Comparison of ENCODE assay signal across 8 worm cellular contexts in genomic region chrIII:4018095-4018498, ce11.
TF ChIP-seq lines count a peak whose summit lies in the region.

No protein-coding gene starts in this region.

TF ChIP-seq in whole organism, L1 larva, 84 proteins besides CTCF, POLR2A, EP300 and RAD21 (continues in another document):
- TF ChIP-seq lin-39 (tag; optimal IDR thresholded peaks at IDR 0.05; lab: Kevin White, UChicago) (no peak), unc-30 (tag; optimal IDR thresholded peaks at IDR 0.05; lab: Kevin White, UChicago) (no peak), dpl-1 (GFP tag; optimal IDR thresholded peaks at IDR 0.05; lab: Kevin White, UChicago) (peak in 2 of 3 experiments; percentile 40 to 48), C16A3.4 (tag; optimal IDR thresholded peaks at IDR 0.05; lab: Kevin White, UChicago) (peak; percentile 4), nhr-84 (tag; optimal IDR thresholded peaks at IDR 0.05; lab: Kevin White, UChicago) (no peak), nhr-237 (tag; optimal IDR thresholded peaks at IDR 0.05; lab: Kevin White, UChicago) (peak; percentile 10), C04F5.9 (tag; optimal IDR thresholded peaks at IDR 0.05; lab: Kevin White, UChicago) (no peak), lin-15B (tag; optimal IDR thresholded peaks at IDR 0.05; lab: Kevin White, UChicago) (no peak), hpl-2 (GFP tag; optimal IDR thresholded peaks at IDR 0.05; lab: Kevin White, UChicago) (peak; percentile 60), fkh-10 (GFP tag; optimal IDR thresholded peaks at IDR 0.05; lab: Kevin White, UChicago) (peak; percentile 1), nhr-20 (tag; optimal IDR thresholded peaks at IDR 0.05; lab: Kevin White, UChicago) (no peak), sox-4 (tag; optimal IDR thresholded peaks at IDR 0.05; lab: Kevin White, UChicago) (no peak)

TF ChIP-seq in whole organism, L2 larva, 48 proteins besides CTCF, POLR2A, EP300 and RAD21 (continues in another document):
- TF ChIP-seq lin-39 (tag; optimal IDR thresholded peaks at IDR 0.05; lab: Kevin White, UChicago) (peak; percentile 56), unc-62 (GFP tag; optimal IDR thresholded peaks at IDR 0.05; lab: Kevin White, UChicago) (no peak), ztf-4 (tag; optimal IDR thresholded peaks at IDR 0.05; lab: Kevin White, UChicago) (no peak), nhr-129 (tag; optimal IDR thresholded peaks at IDR 0.05; lab: Kevin White, UChicago) (peak; percentile 85), crh-2 (tag; optimal IDR thresholded peaks at IDR 0.05; lab: Kevin White, UChicago) (peak; percentile 4), snpc-4 (tag; optimal IDR thresholded peaks at IDR 0.05; lab: Kevin White, UChicago) (peak; percentile 69), nhr-6 (tag; optimal IDR thresholded peaks at IDR 0.05; lab: Kevin White, UChicago) (peak; percentile 63), lin-11 (tag; optimal IDR thresholded peaks at IDR 0.05; lab: Kevin White, UChicago) (peak; percentile 51), sem-4 (tag; optimal IDR thresholded peaks at IDR 0.05; lab: Kevin White, UChicago) (peak; percentile 71), sma-9 (GFP tag; optimal IDR thresholded peaks at IDR 0.05; lab: Kevin White, UChicago) (peak; percentile 72), sma-9 (tag; optimal IDR thresholded peaks at IDR 0.05; lab: Kevin White, UChicago) (no peak), Y55F3AM.14 (GFP tag; optimal IDR thresholded peaks at IDR 0.05; lab: Kevin White, UChicago) (no peak)

TF ChIP-seq in whole organism, L3 larva, 47 proteins besides CTCF, POLR2A, EP300 and RAD21 (continues in another document):
- peak; percentile 47 for TF ChIP-seq lin-15B (tag; optimal IDR thresholded peaks at IDR 0.05; lab: Kevin White, UChicago)
- peak; percentile 67 for TF ChIP-seq hmg-11 (tag; optimal IDR thresholded peaks at IDR 0.05; lab: Kevin White, UChicago)
- TF ChIP-seq tbx-2 (tag; optimal IDR thresholded peaks at IDR 0.05; lab: Kevin White, UChicago): peak; percentile 2
- no peak for TF ChIP-seq jun-1 (tag; optimal IDR thresholded peaks at IDR 0.05; lab: Kevin White, UChicago)
- peak; percentile 7 for TF ChIP-seq unc-62 (GFP tag; optimal IDR thresholded peaks at IDR 0.05; lab: Kevin White, UChicago)
- no peak for TF ChIP-seq mdl-1 (tag; optimal IDR thresholded peaks at IDR 0.05; lab: Kevin White, UChicago)
- peak; percentile 49 for TF ChIP-seq snpc-4 (tag; optimal IDR thresholded peaks at IDR 0.05; lab: Kevin White, UChicago)
- no peak for TF ChIP-seq lsy-12 (tag; optimal IDR thresholded peaks at IDR 0.05; lab: Kevin White, UChicago)
- TF ChIP-seq lin-39 (tag; optimal IDR thresholded peaks at IDR 0.05; lab: Kevin White, UChicago): peak; percentile 94
- TF ChIP-seq R02D3.7 (tag; optimal IDR thresholded peaks at IDR 0.05; lab: Kevin White, UChicago): peak; percentile 25
- TF ChIP-seq ceh-28 (tag; optimal IDR thresholded peaks at IDR 0.05; lab: Kevin White, UChicago): peak; percentile 68
- no peak for TF ChIP-seq fos-1 (tag; optimal IDR thresholded peaks at IDR 0.05; lab: Kevin White, UChicago)

TF ChIP-seq in whole organism, L4 larva, 104 proteins besides CTCF, POLR2A, EP300 and RAD21 (continues in another document):
- TF ChIP-seq mep-1 (tag; optimal IDR thresholded peaks at IDR 0.05; lab: Kevin White, UChicago) (peak; percentile 74), lin-39 (tag; optimal IDR thresholded peaks at IDR 0.05; lab: Kevin White, UChicago) (no peak), fkh-10 (GFP tag; optimal IDR thresholded peaks at IDR 0.05; lab: Kevin White, UChicago) (peak; percentile 47), dmd-9 (GFP tag; IDR thresholded peaks at IDR 0.05; lab: Robert Waterston, UW) (0 out of 2 replicates have a peak, but pooled peaks have one; percentile 7), mes-2 (tag; optimal IDR thresholded peaks at IDR 0.05; lab: Kevin White, UChicago; ENCODE audit: poor library complexity, severe bottlenecking) (peak; percentile 64), nhr-10 (tag; optimal IDR thresholded peaks at IDR 0.05; lab: Kevin White, UChicago) (peak; percentile 10), hlh-30 (tag; optimal IDR thresholded peaks at IDR 0.05; lab: Kevin White, UChicago; ENCODE audit: insufficient read depth) (peak; percentile 50), ceh-28 (tag; optimal IDR thresholded peaks at IDR 0.05; lab: Kevin White, UChicago) (peak; percentile 76), spr-1 (tag; optimal IDR thresholded peaks at IDR 0.05; lab: Kevin White, UChicago) (peak; percentile 10), dpl-1 (GFP tag; optimal IDR thresholded peaks at IDR 0.05; lab: Kevin White, UChicago) (peak; percentile 1), lsy-2 (tag; optimal IDR thresholded peaks at IDR 0.05; lab: Kevin White, UChicago) (peak; percentile 67 to 87)

TF ChIP-seq in whole organism, late embryonic, 69 proteins besides CTCF, POLR2A, EP300 and RAD21 (continues in another document):
- no peak for TF ChIP-seq pqm-1 (tag; optimal IDR thresholded peaks at IDR 0.05; lab: Kevin White, UChicago)
- TF ChIP-seq unc-3 (GFP tag; conservative IDR thresholded peaks at IDR 0.05; lab: Robert Waterston, UW): no peak
- TF ChIP-seq unc-3 (tag; optimal IDR thresholded peaks at IDR 0.05; lab: Kevin White, UChicago): peak; percentile 5
- TF ChIP-seq ceh-6 (GFP tag; optimal IDR thresholded peaks at IDR 0.05; lab: Kevin White, UChicago): peak; percentile 3
- TF ChIP-seq pax-1 (tag; optimal IDR thresholded peaks at IDR 0.05; lab: Kevin White, UChicago): no peak
- no peak for TF ChIP-seq sdc-2 (tag; optimal IDR thresholded peaks at IDR 0.05; lab: Kevin White, UChicago)
- peak; percentile 8 for TF ChIP-seq C38D4.7 (GFP tag; optimal IDR thresholded peaks at IDR 0.05; lab: Kevin White, UChicago)
- TF ChIP-seq ceh-14 (tag; optimal IDR thresholded peaks at IDR 0.05; lab: Kevin White, UChicago): no peak
- TF ChIP-seq pros-1 (tag; optimal IDR thresholded peaks at IDR 0.05; lab: Kevin White, UChicago): no peak
- TF ChIP-seq pha-4 (tag; optimal IDR thresholded peaks at IDR 0.05; lab: Kevin White, UChicago): no peak
- TF ChIP-seq ztf-16 (tag; optimal IDR thresholded peaks at IDR 0.05; lab: Kevin White, UChicago): no peak
- TF ChIP-seq T23F11.4 (GFP tag; optimal IDR thresholded peaks at IDR 0.05; lab: Kevin White, UChicago): no peak
- TF ChIP-seq unc-42 (tag; optimal IDR thresholded peaks at IDR 0.05; lab: Kevin White, UChicago): peak; percentile 50

TF ChIP-seq in whole organism, midembryonic, 9 proteins besides CTCF, POLR2A, EP300 and RAD21:
- TF ChIP-seq ztf-23 (GFP tag; IDR thresholded peaks at IDR 0.05; lab: Robert Waterston, UW): 0 out of 2 replicates have a peak, but pooled peaks have one; percentile 59
- TF ChIP-seq ztf-29 (GFP tag; IDR thresholded peaks at IDR 0.05; lab: Robert Waterston, UW): no peak
TF ChIP-seq in whole organism, midembryonic: peak in this region for 1.

TF ChIP-seq in whole organism, mixed stage, embryonic, 35 proteins besides CTCF, POLR2A, EP300 and RAD21:
- peak; percentile 55 for TF ChIP-seq unc-62 (GFP tag; optimal IDR thresholded peaks at IDR 0.05; lab: Kevin White, UChicago)
- TF ChIP-seq lin-13 (tag; optimal IDR thresholded peaks at IDR 0.05; lab: Kevin White, UChicago): peak; percentile 1
- TF ChIP-seq ceh-83 (GFP tag; optimal IDR thresholded peaks at IDR 0.05; lab: Kevin White, UChicago): no peak
- TF ChIP-seq sptf-1 (tag; optimal IDR thresholded peaks at IDR 0.05; lab: Kevin White, UChicago): peak; percentile 34
- TF ChIP-seq ces-1 (GFP tag; optimal IDR thresholded peaks at IDR 0.05; lab: Kevin White, UChicago): peak; percentile 80
- TF ChIP-seq mls-2 (tag; optimal IDR thresholded peaks at IDR 0.05; lab: Kevin White, UChicago): no peak

TF ChIP-seq in whole organism, young adult, 124 proteins besides CTCF, POLR2A, EP300 and RAD21 (continues in another document):
- TF ChIP-seq nhr-80 (tag; optimal IDR thresholded peaks at IDR 0.05; lab: Kevin White, UChicago) (no peak), F57C9.4 (tag; optimal IDR thresholded peaks at IDR 0.05; lab: Kevin White, UChicago) (no peak), die-1 (tag; optimal IDR thresholded peaks at IDR 0.05; lab: Kevin White, UChicago) (no peak), gei-17 (GFP tag; optimal IDR thresholded peaks at IDR 0.05; lab: Kevin White, UChicago) (no peak), let-607 (tag; optimal IDR thresholded peaks at IDR 0.05; lab: Kevin White, UChicago) (peak; percentile 13 to 21), lin-54 (GFP tag; optimal IDR thresholded peaks at IDR 0.05; lab: Kevin White, UChicago) (no peak), somi-1 (GFP tag; optimal IDR thresholded peaks at IDR 0.05; lab: Kevin White, UChicago) (peak; percentile 43), F55B11.4 (tag; optimal IDR thresholded peaks at IDR 0.05; lab: Kevin White, UChicago; ENCODE audit: borderline replicate concordance, insufficient read depth) (no peak), attf-3 (GFP tag; conservative IDR thresholded peaks at IDR 0.05; lab: Robert Waterston, UW) (no peak), him-1 (tag; optimal IDR thresholded peaks at IDR 0.05; lab: Kevin White, UChicago) (no peak), bed-1 (GFP tag; IDR thresholded peaks at IDR 0.05; lab: Robert Waterston, UW) (no peak), rpc-1 (optimal IDR thresholded peaks at IDR 0.05; lab: Kevin White, UChicago) (no peak), rpc-1 (tag; optimal IDR thresholded peaks at IDR 0.05; lab: Kevin White, UChicago) (no peak), Y79H2A.3 (GFP tag; conservative IDR thresholded peaks at IDR 0.05; lab: Robert Waterston, UW) (no peak), egl-44 (GFP tag; IDR thresholded peaks at IDR 0.05; lab: Robert Waterston, UW) (no peak), hlh-26 (GFP tag; conservative IDR thresholded peaks at IDR 0.05; lab: Robert Waterston, UW) (no peak), unc-62 (GFP tag; optimal IDR thresholded peaks at IDR 0.05; lab: Kevin White, UChicago) (peak; percentile 76), let-526 (GFP tag; IDR thresholded peaks at IDR 0.05; lab: Robert Waterston, UW) (no peak), ets-4 (GFP tag; optimal IDR thresholded peaks at IDR 0.05; lab: Kevin White, UChicago) (no peak), efl-1 (GFP tag; optimal IDR thresholded peaks at IDR 0.05; lab: Kevin White, UChicago) (no peak), ceh-79 (tag; optimal IDR thresholded peaks at IDR 0.05; lab: Kevin White, UChicago) (no peak), nfya-1 (tag; optimal IDR thresholded peaks at IDR 0.05; lab: Kevin White, UChicago; ENCODE audit: borderline replicate concordance, insufficient read depth) (no peak), ceh-91 (GFP tag; IDR thresholded peaks at IDR 0.05; lab: Robert Waterston, UW) (no peak), snpc-4 (GFP tag; optimal IDR thresholded peaks at IDR 0.05; lab: Kevin White, UChicago) (peak; percentile 17), snpc-4 (tag; optimal IDR thresholded peaks at IDR 0.05; lab: Kevin White, UChicago) (peak in 3 of 4 experiments; percentile 27 to 61 (median 41)), B0019.2 (GFP tag; conservative IDR thresholded peaks at IDR 0.05; lab: Robert Waterston, UW) (no peak), sea-2 (GFP tag; IDR thresholded peaks at IDR 0.05; lab: Robert Waterston, UW) (no peak), K11D2.4 (GFP tag; IDR thresholded peaks at IDR 0.05; lab: Robert Waterston, UW) (0 out of 2 replicates have a peak, but pooled peaks have one; percentile 42), ceh-40 (GFP tag; IDR thresholded peaks at IDR 0.05; lab: Robert Waterston, UW) (no peak), ztf-18 (tag; optimal IDR thresholded peaks at IDR 0.05; lab: Kevin White, UChicago) (peak; percentile 31)
